Worm (Caenorhabditis elegans): ENCODE results near the gene Y53G8AL.3.

DNA sequence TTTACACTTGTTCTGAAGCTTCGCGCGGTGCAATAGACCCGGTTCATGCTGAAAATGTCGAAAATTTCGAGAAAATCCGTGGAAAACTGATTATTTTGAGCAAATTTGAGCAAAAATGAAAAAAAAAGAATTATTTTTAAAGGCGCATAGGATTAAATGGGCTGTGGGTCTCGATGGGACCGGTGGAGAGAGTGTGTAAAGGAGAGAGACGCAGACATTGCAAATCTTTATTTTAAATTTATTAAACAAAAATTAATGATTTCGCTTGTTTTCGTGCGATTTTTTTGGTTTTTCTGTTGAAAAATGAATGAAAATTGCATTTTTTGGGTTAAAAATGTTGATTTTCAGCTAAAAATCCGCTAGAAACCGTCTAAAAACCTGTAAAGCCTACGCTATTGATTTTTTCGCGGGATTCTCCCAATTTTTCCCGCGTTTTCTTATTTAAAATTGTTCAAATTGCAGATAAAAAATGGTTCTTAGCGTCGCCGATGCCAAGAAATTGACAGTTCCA, 41.4 kb upstream of the Y53G8AL.3 start, which contains the start of the genes Y53G8AR.8 and Y53G8AR.6:
- TF ChIP-seq nhr-11 (tag; optimal IDR thresholded peaks at IDR 0.05) = no peak
- TF ChIP-seq ceh-82 (tag; optimal IDR thresholded peaks at IDR 0.05) = no peak
- no peak for TF ChIP-seq jun-1 (tag; optimal IDR thresholded peaks at IDR 0.05)
- no peak for TF ChIP-seq elt-2 (tag; optimal IDR thresholded peaks at IDR 0.05)
- no peak for TF ChIP-seq nhr-237 (tag; optimal IDR thresholded peaks at IDR 0.05)
- no peak for TF ChIP-seq egl-13 (tag; optimal IDR thresholded peaks at IDR 0.05)
- TF ChIP-seq ceh-8 (GFP tag; optimal IDR thresholded peaks at IDR 0.05) = no peak
